Worm (Caenorhabditis elegans) whole organism, late embryonic: ENCODE measurements around the gene F43C11.4.

ENCODE experiments used
- C08G9.2 ChIP-seq: sonication (generic microtip); optimal IDR thresholded peaks from 2 replicates; lab custom pipeline; 2016; ENCODE audit warnings: mild to moderate bottlenecking, missing genetic modification characterization, moderate library complexity, missing compliant biosample characterization
- F13H6.1 ChIP-seq: sonication (generic microtip); optimal IDR thresholded peaks from 2 replicates; lab custom pipeline; 2016; ENCODE audit warnings: missing genetic modification characterization, missing compliant biosample characterization
- K09A11.1 ChIP-seq: sonication (generic microtip); optimal IDR thresholded peaks from 2 replicates; lab custom pipeline; 2017; ENCODE audit warnings: antibody characterized with exemption, mild to moderate bottlenecking, missing genetic modification characterization, missing compliant biosample characterization; ENCODE audit not compliant: insufficient read depth
- T23F11.4 ChIP-seq: fragments of 200-800 bp; sonication (Bioruptor generic); optimal IDR thresholded peaks from 2 replicates; lab custom pipeline; 2018; ENCODE audit warnings: mild to moderate bottlenecking, missing genetic modification characterization, missing compliant biosample characterization
- Y22D7AL.16 ChIP-seq: sonication (generic microtip); optimal IDR thresholded peaks from 2 replicates; lab custom pipeline; 2016; ENCODE audit warnings: missing genetic modification characterization, missing compliant biosample characterization
- ahr-1 ChIP-seq: sonication (generic microtip); optimal IDR thresholded peaks from 2 replicates; lab custom pipeline; 2016; ENCODE audit warnings: missing genetic modification characterization, missing compliant biosample characterization
- ama-1 ChIP-seq: fragments of 150-350 bp; optimal IDR thresholded peaks from 2 replicates; lab custom pipeline; 2014
- ceh-14 ChIP-seq: sonication (generic microtip); optimal IDR thresholded peaks from 2 replicates; lab custom pipeline; 2016; ENCODE audit warnings: missing genotype, missing genetic modification characterization, missing compliant biosample characterization
- ceh-19 ChIP-seq: fragments of 200-800 bp; sonication (Bioruptor generic); optimal IDR thresholded peaks from 2 replicates; lab custom pipeline; 2018; ENCODE audit warnings: mild to moderate bottlenecking, missing genetic modification characterization, missing compliant biosample characterization
- ceh-2 ChIP-seq: sonication (generic microtip); optimal IDR thresholded peaks from 2 replicates; lab custom pipeline; 2016; ENCODE audit warnings: missing genotype, missing genetic modification characterization, missing compliant biosample characterization
- ceh-22 ChIP-seq: sonication (generic microtip); optimal IDR thresholded peaks from 2 replicates; lab custom pipeline; 2017; ENCODE audit warnings: missing biosample characterization, missing genetic modification characterization
- ceh-31 ChIP-seq: sonication (generic microtip); optimal IDR thresholded peaks from 2 replicates; lab custom pipeline; 2016; ENCODE audit warnings: missing genetic modification characterization, missing compliant biosample characterization
- ceh-34 ChIP-seq: sonication (generic microtip); optimal IDR thresholded peaks from 2 replicates; lab custom pipeline; 2016; ENCODE audit warnings: mild to moderate bottlenecking, missing genetic modification characterization, missing compliant biosample characterization
- ceh-48 ChIP-seq: sonication (generic microtip); optimal IDR thresholded peaks from 2 replicates; lab custom pipeline; 2016; ENCODE audit warnings: missing genetic modification characterization, inconsistent platforms, missing compliant biosample characterization
- ceh-6 ChIP-seq: fragments of 200-800 bp; sonication (Bioruptor generic); optimal IDR thresholded peaks from 2 replicates; lab custom pipeline; 2018; ENCODE audit warnings: mild to moderate bottlenecking, missing genetic modification characterization, missing compliant biosample characterization
- ceh-9 ChIP-seq: sonication (generic microtip); optimal IDR thresholded peaks from 2 replicates; lab custom pipeline; 2016; ENCODE audit warnings: mild to moderate bottlenecking, missing genetic modification characterization, inconsistent platforms, missing compliant biosample characterization
- dve-1 ChIP-seq: sonication (generic microtip); optimal IDR thresholded peaks from 2 replicates; lab custom pipeline; 2017; ENCODE audit warnings: antibody characterized with exemption, mild to moderate bottlenecking, missing genetic modification characterization, missing compliant biosample characterization
- elt-2 ChIP-seq: sonication (generic microtip); optimal IDR thresholded peaks from 2 replicates; lab custom pipeline; 2016; ENCODE audit warnings: missing genetic modification reagents, missing genetic modification characterization, missing compliant biosample characterization
- ets-4 ChIP-seq: sonication (generic microtip); optimal IDR thresholded peaks from 2 replicates; lab custom pipeline; 2016; ENCODE audit warnings: missing genetic modification characterization, missing compliant biosample characterization
- eyg-1 ChIP-seq: sonication (generic microtip); optimal IDR thresholded peaks from 2 replicates; lab custom pipeline; 2016; ENCODE audit warnings: missing genotype, missing genetic modification characterization, missing compliant biosample characterization
- fkh-6 ChIP-seq: sonication (generic microtip); optimal IDR thresholded peaks from 2 replicates; lab custom pipeline; 2016; ENCODE audit warnings: missing genetic modification characterization, missing compliant biosample characterization
- gmeb-2 ChIP-seq: sonication (generic microtip); optimal IDR thresholded peaks from 2 replicates; lab custom pipeline; 2016; ENCODE audit warnings: missing genetic modification characterization, inconsistent platforms, missing compliant biosample characterization
- hlh-6 ChIP-seq: sonication (generic microtip); optimal IDR thresholded peaks from 2 replicates; lab custom pipeline; 2016; ENCODE audit warnings: missing genotype, missing genetic modification characterization, missing compliant biosample characterization
- lim-6 ChIP-seq: sonication (generic microtip); optimal IDR thresholded peaks from 2 replicates; lab custom pipeline; 2016; ENCODE audit warnings: missing genetic modification characterization, missing compliant biosample characterization
- madf-2 ChIP-seq: sonication (generic microtip); optimal IDR thresholded peaks from 2 replicates; lab custom pipeline; 2017; ENCODE audit warnings: missing genetic modification characterization, missing compliant biosample characterization
- nhr-232 ChIP-seq: sonication (generic microtip); optimal IDR thresholded peaks from 2 replicates; lab custom pipeline; 2016; ENCODE audit warnings: missing genetic modification characterization, missing compliant biosample characterization
- npax-4 ChIP-seq: sonication (generic microtip); optimal IDR thresholded peaks from 2 replicates; lab custom pipeline; 2016; ENCODE audit warnings: missing genetic modification characterization, missing compliant biosample characterization
- pag-3 ChIP-seq: sonication (generic microtip); optimal IDR thresholded peaks from 2 replicates; lab custom pipeline; 2016; ENCODE audit warnings: missing compliant biosample characterization, missing genetic modification characterization, borderline replicate concordance
- pat-9 ChIP-seq: fragments of 200-800 bp; sonication (Bioruptor generic); optimal IDR thresholded peaks from 2 replicates; lab custom pipeline; 2018; ENCODE audit warnings: mild to moderate bottlenecking, missing genetic modification characterization, moderate library complexity, missing compliant biosample characterization
- pha-4 ChIP-seq: fragments of 150-350 bp; optimal IDR thresholded peaks from 2 replicates; lab custom pipeline; 2018; ENCODE audit warnings: missing biosample characterization, missing genetic modification reagents, missing genetic modification characterization
- pros-1 ChIP-seq: fragments of 150-350 bp; optimal IDR thresholded peaks from 2 replicates; lab custom pipeline; 2014; ENCODE audit warnings: missing biosample characterization, missing genetic modification reagents, missing genetic modification characterization
- ref-2 ChIP-seq: sonication (generic microtip); optimal IDR thresholded peaks from 2 replicates; lab custom pipeline; 2016; ENCODE audit warnings: missing genetic modification characterization, missing compliant biosample characterization
- rnt-1 ChIP-seq: sonication (generic microtip); optimal IDR thresholded peaks from 2 replicates; lab custom pipeline; 2016; ENCODE audit warnings: missing genetic modification characterization, missing compliant biosample characterization
- sox-2 ChIP-seq: fragments of 200-800 bp; sonication (Bioruptor generic); IDR thresholded peaks from 2 replicates; pipeline ENCODE4 v1.3.6; 2022; ENCODE audit warnings: missing genetic modification reagents, missing genetic modification characterization, missing compliant biosample characterization
- sox-4 ChIP-seq: sonication (generic microtip); optimal IDR thresholded peaks from 2 replicates; lab custom pipeline; 2017; ENCODE audit warnings: mild to moderate bottlenecking, missing genetic modification characterization, inconsistent platforms, missing compliant biosample characterization
- tbx-7 ChIP-seq: sonication (generic microtip); optimal IDR thresholded peaks from 2 replicates; lab custom pipeline; 2016; ENCODE audit warnings: missing genotype, missing genetic modification characterization, missing compliant biosample characterization
- ttx-3 ChIP-seq: sonication (generic microtip); optimal IDR thresholded peaks from 2 replicates; lab custom pipeline; 2016; ENCODE audit warnings: missing genetic modification reagents, missing genetic modification characterization, missing compliant biosample characterization
- unc-55 ChIP-seq: sonication (generic microtip); optimal IDR thresholded peaks from 2 replicates; lab custom pipeline; 2017; ENCODE audit warnings: missing biosample characterization, missing genetic modification reagents, missing genetic modification characterization
- unc-86 ChIP-seq: sonication (generic microtip); optimal IDR thresholded peaks from 2 replicates; lab custom pipeline; 2016; ENCODE audit warnings: missing genetic modification characterization, missing compliant biosample characterization

F43C11.4 gene

DNA sequence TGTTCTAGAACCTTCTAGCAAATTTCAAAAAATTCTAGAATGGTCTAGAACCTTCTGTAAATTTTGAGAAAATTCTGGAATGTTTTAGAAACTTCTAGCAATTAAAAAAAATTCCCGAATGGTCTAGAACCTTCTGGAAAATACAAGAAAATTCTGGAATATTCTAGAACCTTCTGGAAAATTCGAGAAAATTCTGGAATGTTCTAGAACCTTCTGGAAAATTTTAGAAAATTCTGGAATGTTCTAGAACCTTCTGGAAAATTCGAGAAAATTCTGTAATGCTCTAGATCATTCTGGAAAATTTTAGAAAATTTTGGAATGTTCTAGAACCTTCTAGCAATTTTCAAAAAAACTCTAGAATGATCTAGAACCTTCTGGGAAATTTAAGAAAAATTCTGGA is 16.3 kb upstream of the F43C11.4 start:
- TF ChIP-seq sox-2 (GFP tag; lab: Robert Waterston, UW), result no peak
- no peak for TF ChIP-seq tbx-7
- TF ChIP-seq ceh-2 (tag; lab: Kevin White, UChicago), result no peak
- TF ChIP-seq ceh-34, result no peak
- TF ChIP-seq rnt-1, result no peak
- TF ChIP-seq ref-2 (tag; lab: Kevin White, UChicago), result no peak
- no peak for TF ChIP-seq gmeb-2 (tag; lab: Kevin White, UChicago)
- TF ChIP-seq madf-2 (tag; lab: Kevin White, UChicago), result no peak
- TF ChIP-seq lim-6 (tag; lab: Kevin White, UChicago), result no peak
- TF ChIP-seq K09A11.1 (tag; lab: Kevin White, UChicago), result no peak
- no peak for TF ChIP-seq ceh-14 (tag; lab: Kevin White, UChicago)
- TF ChIP-seq C08G9.2 (tag; lab: Kevin White, UChicago), result no peak
- no peak for TF ChIP-seq ttx-3 (tag; lab: Kevin White, UChicago)

ce11 chrII:2332220-2332619 is 14.6 kb upstream of the F43C11.4 start, which contains the start of gene F43C11.8:
TSS of gene F43C11.8 (plus strand) at chrII:2332520.
- no peak for TF ChIP-seq lim-6 (tag; lab: Kevin White, UChicago)
- no peak for TF ChIP-seq C08G9.2 (tag; lab: Kevin White, UChicago)
- no peak for TF ChIP-seq hlh-6
- TF ChIP-seq tbx-7, result no peak
- TF ChIP-seq ceh-31 (tag; lab: Kevin White, UChicago), result no peak
- no peak for TF ChIP-seq nhr-232 (tag; lab: Kevin White, UChicago)
- no peak for TF ChIP-seq ahr-1
- no peak for TF ChIP-seq pha-4 (tag; lab: Kevin White, UChicago)
- TF ChIP-seq ceh-22 (tag; lab: Kevin White, UChicago), result no peak
- no peak for TF ChIP-seq pat-9 (tag; lab: Kevin White, UChicago)
- TF ChIP-seq npax-4 (tag; lab: Kevin White, UChicago), result no peak
- no peak for TF ChIP-seq T23F11.4
- no peak for TF ChIP-seq elt-2 (tag; lab: Kevin White, UChicago)
- no peak for TF ChIP-seq Y22D7AL.16

- TF ChIP-seq rnt-1 (no peak), unc-55 (GFP tag; lab: Kevin White, UChicago) (no peak), pag-3 (tag; lab: Kevin White, UChicago) (no peak), ama-1 (lab: Kevin White, UChicago) (no peak), ceh-19 (GFP tag; lab: Kevin White, UChicago) (no peak), F13H6.1 (no peak), pros-1 (tag; lab: Kevin White, UChicago) (no peak), unc-86 (tag; lab: Kevin White, UChicago) (no peak), eyg-1 (tag; lab: Kevin White, UChicago) (no peak), pha-4 (tag; lab: Kevin White, UChicago) (no peak), lim-6 (tag; lab: Kevin White, UChicago) (no peak), fkh-6 (tag; lab: Kevin White, UChicago) (no peak), sox-4 (tag; lab: Kevin White, UChicago) (no peak), sox-2 (GFP tag; lab: Robert Waterston, UW) (no peak), elt-2 (tag; lab: Kevin White, UChicago) (no peak), ceh-9 (no peak), ceh-48 (tag; lab: Kevin White, UChicago) (no peak), ceh-2 (tag; lab: Kevin White, UChicago) (no peak), ceh-22 (tag; lab: Kevin White, UChicago) (no peak), ttx-3 (tag; lab: Kevin White, UChicago) (no peak)
- TF ChIP-seq, all 69 proteins: peak for 0
Observed at ce11 chrII:2335572-2335971, 11.2 kb upstream of the F43C11.4 start, which contains the start of gene F43C11.7. TSS of gene F43C11.7 (plus strand) at chrII:2335897.

- TF ChIP-seq ceh-6 (GFP tag; lab: Kevin White, UChicago) (no peak), ets-4 (tag; lab: Kevin White, UChicago) (no peak), dve-1 (peak; percentile 60)
Observed at ce11 chrII:2336177-2336576, 10.6 kb upstream of the F43C11.4 start.
